Fruit fly (Drosophila melanogaster) Kc167 (cell line): ENCODE measurements around the gene pes.

Experiments
- Sin3A ChIP-seq: fragments of >200 bp; optimal IDR thresholded peaks from 2 replicates; lab custom pipeline; 2018; ENCODE audit warnings: missing external identifiers
- insv ChIP-seq: fragments of >200 bp; optimal IDR thresholded peaks from 3 replicates; lab custom pipeline; 2018; ENCODE audit warnings: missing external identifiers
- psq ChIP-seq: fragments of >200 bp; optimal IDR thresholded peaks from 2 replicates; lab custom pipeline; 2017; ENCODE audit warnings: missing external identifiers

dm6 chr2L:8033756-8034155 is 39.8 kb upstream of the pes start:
- TF ChIP-seq Sin3A (no peak), insv (lab: Kevin White, UChicago) (no peak), psq (lab: Kevin White, UChicago) (no peak)
